Fruit fly (Drosophila melanogaster) Kc167 (cell line): ENCODE data around the gene Sry-delta.

Source experiments
- Sin3A ChIP-seq: fragments of >200 bp; optimal IDR thresholded peaks from 2 replicates; lab custom pipeline; 2018; ENCODE audit warnings: missing external identifiers
- h ChIP-seq: fragments of >200 bp; optimal IDR thresholded peaks from 3 replicates; lab custom pipeline; 2018; ENCODE audit warnings: missing external identifiers
- insv ChIP-seq: fragments of >200 bp; optimal IDR thresholded peaks from 3 replicates; lab custom pipeline; 2018; ENCODE audit warnings: missing external identifiers
- psq ChIP-seq: fragments of >200 bp; optimal IDR thresholded peaks from 2 replicates; lab custom pipeline; 2017; ENCODE audit warnings: missing external identifiers
- ttk ChIP-seq: sonication (Bioruptor generic); optimal IDR thresholded peaks from 2 replicates; lab custom pipeline; 2017; ENCODE audit warnings: missing external identifiers

DNA sequence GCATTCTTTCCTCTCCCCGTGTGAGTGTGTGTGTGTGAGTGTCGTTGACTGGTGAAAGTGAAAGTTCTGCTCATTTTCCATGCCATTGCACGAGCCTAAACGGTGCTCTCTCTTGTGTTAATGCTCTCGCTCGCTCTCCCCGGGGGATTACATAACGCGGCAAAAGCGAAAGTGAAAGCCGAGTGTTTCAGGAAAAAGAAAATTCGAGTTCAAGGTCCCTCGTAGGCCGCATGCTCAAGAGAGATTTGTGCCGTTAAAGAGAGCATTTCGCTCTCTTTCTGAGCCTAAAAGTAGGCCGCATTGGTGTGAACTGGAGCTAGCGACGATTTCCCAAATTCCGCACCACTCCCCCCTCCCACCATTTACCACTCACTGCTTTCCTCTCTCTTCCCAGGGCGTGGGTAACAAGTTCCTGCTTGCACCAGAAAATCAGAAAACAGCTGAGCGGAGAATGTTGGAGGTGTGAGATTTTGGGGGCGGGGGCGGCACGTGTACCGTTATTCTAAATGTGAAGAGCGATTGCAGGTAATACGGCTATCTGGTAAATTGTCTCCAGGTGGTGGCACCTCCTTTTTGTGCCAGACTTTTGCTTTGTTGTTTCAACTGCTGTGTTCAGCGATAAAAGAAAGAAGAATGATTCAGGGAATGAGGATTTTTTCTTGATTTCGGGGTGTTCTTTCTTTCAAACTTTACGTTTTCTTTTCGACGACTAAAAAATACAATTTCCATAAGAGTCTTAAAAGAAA lies 47.3 kb downstream of the Sry-delta start:
- no peak for TF ChIP-seq psq (lab: Kevin White, UChicago)
- no peak for TF ChIP-seq Sin3A (lab: Kevin White, UChicago)
- no peak for TF ChIP-seq h (lab: Kevin White, UChicago)
- TF ChIP-seq ttk = no peak
- TF ChIP-seq insv (lab: Kevin White, UChicago) = no peak
